Worm (Caenorhabditis elegans) whole organism, L2 larva: ENCODE measurements around the gene F26F4.2.

Source experiments
- blmp-1 ChIP-seq: sonication (generic microtip); optimal IDR thresholded peaks from 2 replicates; lab custom pipeline; 2017; ENCODE audit warnings: missing genetic modification characterization, mild to moderate bottlenecking, missing compliant biosample characterization, antibody characterized with exemption, moderate library complexity; ENCODE audit not compliant: insufficient read depth
- egl-27 ChIP-seq: sonication (generic microtip); optimal IDR thresholded peaks from 3 replicates; lab custom pipeline; 2017; ENCODE audit warnings: missing biosample characterization, missing genetic modification reagents, missing genetic modification characterization
- elt-3 ChIP-seq: sonication (generic microtip); optimal IDR thresholded peaks from 2 replicates; lab custom pipeline; 2017; ENCODE audit warnings: missing biosample characterization, missing genetic modification characterization
- lsy-2 ChIP-seq, 2 experiments: fragments of 150-350 bp in 1 of 2; sonication (generic microtip) in 1 of 2; optimal IDR thresholded peaks; 2 replicates each; lab custom pipeline; 2014 to 2017; ENCODE audit warnings: missing biosample characterization in 2 of 2, missing genetic modification characterization in 2 of 2
- nhr-129 ChIP-seq: fragments of 150-350 bp; optimal IDR thresholded peaks from 2 replicates; lab custom pipeline; 2014; ENCODE audit warnings: missing biosample characterization, missing genetic modification characterization
- nhr-25 ChIP-seq: fragments of 150-350 bp; sonication (generic microtip); optimal IDR thresholded peaks from 3 replicates; lab custom pipeline; 2014; ENCODE audit warnings: missing biosample characterization, missing genetic modification characterization
- skn-1 ChIP-seq: sonication (generic microtip); optimal IDR thresholded peaks from 2 replicates; lab custom pipeline; 2017; ENCODE audit warnings: missing biosample characterization, missing genetic modification characterization
- sma-3 ChIP-seq: sonication (generic microtip); optimal IDR thresholded peaks from 2 replicates; lab custom pipeline; 2016; ENCODE audit warnings: missing genetic modification reagents, missing genetic modification characterization, missing compliant biosample characterization
- snpc-4 ChIP-seq: fragments of 150-350 bp; optimal IDR thresholded peaks from 2 replicates; lab custom pipeline; 2014; ENCODE audit warnings: missing biosample characterization, missing genetic modification characterization
- unc-55 ChIP-seq: fragments of 150-350 bp; sonication (generic microtip); optimal IDR thresholded peaks from 3 replicates; lab custom pipeline; 2014; ENCODE audit warnings: missing biosample characterization, missing genetic modification reagents, missing genetic modification characterization
- unc-62 ChIP-seq: fragments of 150-350 bp; optimal IDR thresholded peaks from 2 replicates; lab custom pipeline; 2014; ENCODE audit warnings: missing biosample characterization, missing genetic modification reagents, missing genetic modification characterization
- zag-1 ChIP-seq: fragments of 150-350 bp; optimal IDR thresholded peaks from 2 replicates; lab custom pipeline; 2014; ENCODE audit warnings: missing biosample characterization, missing genetic modification characterization
- ztf-1 ChIP-seq: fragments of 200-800 bp; sonication (Bioruptor generic); conservative IDR thresholded peaks from 2 replicates; pipeline ENCODE4 v1.3.6; 2022; ENCODE audit warnings: missing genetic modification characterization, missing compliant biosample characterization
- ztf-11 ChIP-seq: sonication (generic microtip); optimal IDR thresholded peaks from 2 replicates; lab custom pipeline; 2017; ENCODE audit warnings: missing biosample characterization, missing genetic modification characterization

DNA sequence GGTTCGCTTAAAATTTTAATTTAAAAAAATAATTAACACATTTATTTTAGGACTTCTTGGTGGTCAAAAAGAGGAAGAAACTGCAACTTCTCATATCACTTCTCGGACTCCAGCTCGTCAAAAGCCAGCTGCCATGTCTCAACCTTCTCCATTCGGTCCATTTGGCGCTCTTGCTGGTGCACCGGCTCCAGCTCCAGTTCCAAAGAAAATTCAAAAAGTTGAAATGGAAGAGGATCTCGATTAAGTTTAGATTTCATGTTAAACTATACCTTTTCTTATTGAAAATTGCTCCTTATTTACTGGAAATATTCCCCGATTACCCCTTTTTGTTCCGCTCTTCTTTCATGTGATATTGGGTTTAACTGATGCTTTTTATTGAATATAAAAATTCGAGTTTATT is 2.7 kb downstream of the F26F4.2 start:
- no peak for TF ChIP-seq snpc-4 (tag; lab: Kevin White, UChicago)
- no peak for TF ChIP-seq unc-62 (GFP tag; lab: Kevin White, UChicago)
- no peak for TF ChIP-seq sma-3
- no peak for TF ChIP-seq ztf-1 (GFP tag; lab: Robert Waterston, UW)
- no peak for TF ChIP-seq lsy-2 (tag; optimal IDR thresholded peaks at IDR 0.05; lab: Kevin White, UChicago)
- no peak for TF ChIP-seq skn-1 (tag; lab: Kevin White, UChicago)
- TF ChIP-seq nhr-129 (tag; lab: Kevin White, UChicago) = no peak
- no peak for TF ChIP-seq blmp-1 (tag; lab: Kevin White, UChicago)
- TF ChIP-seq nhr-25 (tag; lab: Kevin White, UChicago) = no peak
- TF ChIP-seq egl-27 = no peak
- TF ChIP-seq elt-3 (tag; lab: Kevin White, UChicago) = no peak
- no peak for TF ChIP-seq unc-55 (GFP tag; lab: Kevin White, UChicago)
- TF ChIP-seq zag-1 (tag; lab: Kevin White, UChicago) = no peak
- no peak for TF ChIP-seq ztf-11 (tag; lab: Kevin White, UChicago)
